Worm (Caenorhabditis elegans): Measurements from ENCODE around the gene cup-14.
"Not testable (repeated sequence)": the region's sequence is repeated elsewhere in the genome, so short reads cannot be mapped to it uniquely, and the experiment has no call there.

DNA sequence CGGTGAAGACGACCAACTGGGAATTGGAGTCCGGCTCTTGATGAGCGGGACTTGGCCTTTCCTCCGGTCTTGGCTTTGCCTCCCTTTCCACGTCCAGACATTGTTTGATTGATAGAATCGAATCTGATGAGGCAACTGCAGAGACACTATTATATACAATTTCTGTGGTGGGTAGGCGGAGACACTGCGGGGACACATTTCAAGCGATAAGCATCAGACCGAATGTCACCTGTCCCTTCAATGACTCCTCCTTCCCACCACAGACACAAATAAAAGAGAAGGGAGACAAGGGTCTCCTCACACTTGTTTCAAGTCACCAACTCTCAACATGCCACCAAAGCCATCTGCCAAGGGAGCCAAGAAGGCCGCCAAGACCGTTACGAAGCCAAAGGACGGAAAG is 54.0 kb downstream of the cup-14 start, which contains the start of gene his-16:
- TF ChIP-seq ama-1 (optimal IDR thresholded peaks at IDR 0.05); hmg-4 (GFP tag; optimal IDR thresholded peaks at IDR 0.05); hmbx-1 (tag; optimal IDR thresholded peaks at IDR 0.05); sea-1 (GFP tag; conservative IDR thresholded peaks at IDR 0.05); scrt-1 (GFP tag; IDR thresholded peaks at IDR 0.05); ceh-36 (tag; optimal IDR thresholded peaks at IDR 0.05); hnd-1 (tag; optimal IDR thresholded peaks at IDR 0.05); flt-1 (GFP tag; IDR thresholded peaks at IDR 0.05): not testable (repeated sequence)
